Worm (Caenorhabditis elegans): ENCODE measurements around the gene mccc-2.

The mccc-2 gene

DNA sequence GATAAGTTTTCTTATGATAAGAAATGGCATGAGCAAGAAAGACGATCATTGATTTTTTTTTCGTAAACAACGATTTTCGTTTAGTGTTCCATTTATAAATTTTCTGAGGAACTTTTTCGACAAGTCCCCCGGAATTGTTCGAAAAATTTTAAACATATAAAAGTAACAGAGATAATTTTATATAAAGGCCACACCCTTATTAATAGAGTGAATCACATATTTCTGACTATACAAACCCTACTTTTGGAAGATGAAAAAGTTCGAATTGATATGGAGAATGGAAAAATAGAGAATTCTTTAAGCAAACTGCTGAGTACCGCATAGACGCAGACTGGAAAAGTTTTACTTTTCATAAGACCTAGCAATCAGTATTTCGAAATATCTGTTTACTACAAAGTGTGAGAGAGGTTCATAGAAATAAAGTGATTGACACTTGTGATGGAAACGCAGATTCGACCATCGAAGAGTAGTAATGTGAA is 38.0 kb downstream of the mccc-2 start (continued):
- TF ChIP-seq sup-37 (GFP tag; optimal IDR thresholded peaks at IDR 0.05) (no peak), ceh-8 (GFP tag; optimal IDR thresholded peaks at IDR 0.05) (no peak), C16A3.4 (tag; optimal IDR thresholded peaks at IDR 0.05) (peak; percentile 76), nhr-84 (tag; optimal IDR thresholded peaks at IDR 0.05) (no peak), lin-14 (GFP tag; optimal IDR thresholded peaks at IDR 0.05) (peak; percentile 81), snu-23 (GFP tag; optimal IDR thresholded peaks at IDR 0.05) (peak; percentile 89), C04F5.9 (tag; optimal IDR thresholded peaks at IDR 0.05) (peak; percentile 21), nhr-76 (tag; optimal IDR thresholded peaks at IDR 0.05) (no peak), lin-15B (tag; optimal IDR thresholded peaks at IDR 0.05) (peak; percentile 23), pax-3 (tag; optimal IDR thresholded peaks at IDR 0.05) (peak; percentile 81), snpc-4 (tag; optimal IDR thresholded peaks at IDR 0.05) (peak; percentile 47), fkh-4 (tag; optimal IDR thresholded peaks at IDR 0.05; ENCODE audit: borderline replicate concordance) (no peak), nhr-12 (tag; optimal IDR thresholded peaks at IDR 0.05) (no peak), vab-15 (tag; optimal IDR thresholded peaks at IDR 0.05) (no peak), nhr-19 (GFP tag; conservative IDR thresholded peaks at IDR 0.05) (peak; percentile 83), tbx-2 (tag; optimal IDR thresholded peaks at IDR 0.05) (peak; percentile 6), lin-35 (GFP tag; optimal IDR thresholded peaks at IDR 0.05) (peak; percentile 50 to 87), rnt-1 (tag; optimal IDR thresholded peaks at IDR 0.05) (peak; percentile 75), ama-1 (optimal IDR thresholded peaks at IDR 0.05) (peak; percentile 97), swsn-7 (tag; optimal IDR thresholded peaks at IDR 0.05) (peak; percentile 84), pag-3 (tag; optimal IDR thresholded peaks at IDR 0.05; ENCODE audit: borderline replicate concordance, insufficient read depth) (peak; percentile 36), hpl-2 (GFP tag; optimal IDR thresholded peaks at IDR 0.05) (peak; percentile 35), alr-1 (tag; optimal IDR thresholded peaks at IDR 0.05; ENCODE audit: borderline replicate concordance) (no peak), nhr-77 (tag; optimal IDR thresholded peaks at IDR 0.05) (no peak), hlh-4 (tag; optimal IDR thresholded peaks at IDR 0.05) (no peak), skn-1 (tag; optimal IDR thresholded peaks at IDR 0.05) (peak; percentile 97), unc-30 (tag; optimal IDR thresholded peaks at IDR 0.05) (no peak), Y116A8C.19 (tag; optimal IDR thresholded peaks at IDR 0.05; ENCODE audit: borderline replicate concordance) (no peak), mab-9 (GFP tag; IDR thresholded peaks at IDR 0.05) (peak; percentile 80), egl-13 (tag; optimal IDR thresholded peaks at IDR 0.05) (no peak), nhr-47 (tag; optimal IDR thresholded peaks at IDR 0.05) (peak; percentile 68), ets-5 (GFP tag; IDR thresholded peaks at IDR 0.05) (no peak), nhr-90 (tag; optimal IDR thresholded peaks at IDR 0.05; ENCODE audit: poor library complexity) (peak; percentile 70), unc-98 (GFP tag; IDR thresholded peaks at IDR 0.05) (no peak), unc-86 (tag; optimal IDR thresholded peaks at IDR 0.05) (peak; percentile 4), irx-1 (tag; optimal IDR thresholded peaks at IDR 0.05) (peak; percentile 60), xbp-1 (tag; optimal IDR thresholded peaks at IDR 0.05) (peak; percentile 64), ztf-11 (tag; optimal IDR thresholded peaks at IDR 0.05) (no peak), lin-39 (tag; optimal IDR thresholded peaks at IDR 0.05) (no peak), lin-13 (GFP tag; optimal IDR thresholded peaks at IDR 0.05) (peak; percentile 73), ceh-88 (GFP tag; IDR thresholded peaks at IDR 0.05) (peak; percentile 78; the same call in 1 of the 2 replicates)

DNA sequence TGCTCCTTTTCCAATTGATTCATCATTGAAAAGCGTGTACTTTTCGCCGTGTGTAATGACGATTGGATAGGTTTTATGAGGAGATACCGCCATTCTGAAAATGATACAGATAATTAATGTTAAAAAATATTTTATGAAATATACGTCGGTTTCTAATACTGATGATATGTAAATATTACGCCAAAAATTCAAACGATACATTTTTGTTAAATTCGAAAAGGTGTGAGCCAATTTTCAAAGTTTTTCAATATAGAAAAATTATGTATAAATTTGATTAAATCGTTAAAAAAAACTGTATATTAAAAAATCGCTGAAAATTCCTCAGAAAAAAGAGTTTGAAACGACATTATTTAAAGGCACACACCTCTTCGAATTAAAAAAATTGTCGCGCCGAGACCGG is 38.6 kb downstream of the mccc-2 start, which contains the start of gene ikke-1:
Gene ikke-1 (minus strand): TSS at position 101 of the 400 bp plus-strand sequence.
- TF ChIP-seq skn-1 (tag; optimal IDR thresholded peaks at IDR 0.05) (no peak), mdl-1 (tag; optimal IDR thresholded peaks at IDR 0.05) (no peak), ama-1 (optimal IDR thresholded peaks at IDR 0.05) (no peak), unc-98 (GFP tag; IDR thresholded peaks at IDR 0.05) (no peak), nhr-12 (tag; optimal IDR thresholded peaks at IDR 0.05) (no peak), ztf-4 (tag; optimal IDR thresholded peaks at IDR 0.05) (no peak), aha-1 (tag; optimal IDR thresholded peaks at IDR 0.05) (no peak), unc-62 (GFP tag; optimal IDR thresholded peaks at IDR 0.05) (no peak), grh-1 (GFP tag; IDR thresholded peaks at IDR 0.05) (no peak), nhr-20 (tag; optimal IDR thresholded peaks at IDR 0.05) (no peak), fos-1 (tag; optimal IDR thresholded peaks at IDR 0.05) (no peak), pax-3 (tag; optimal IDR thresholded peaks at IDR 0.05) (no peak)
